Fruit fly (Drosophila melanogaster) whole organism, adult: Measurements from ENCODE around the gene Nepl3.

Source experiments
- CG12768 ChIP-seq: fragments of 200-800 bp; sonication (Bioruptor generic); optimal IDR thresholded peaks from 2 replicates; lab custom pipeline; 2017; ENCODE audit warnings: missing biosample characterization, missing genetic modification characterization, mild to moderate bottlenecking, moderate library complexity, missing genetic modification reagents
- CG14711 ChIP-seq: fragments of 200-800 bp; sonication (Bioruptor generic); optimal IDR thresholded peaks from 2 replicates; lab custom pipeline; 2018; ENCODE audit warnings: missing biosample characterization, mild to moderate bottlenecking, missing genetic modification characterization, moderate library complexity
- CG5204 ChIP-seq: fragments of 200-800 bp; sonication (Bioruptor generic); optimal IDR thresholded peaks from 2 replicates; lab custom pipeline; 2016; ENCODE audit warnings: missing biosample characterization, missing genetic modification characterization
- Clk ChIP-seq: fragments of 200-800 bp; sonication (Bioruptor generic); optimal IDR thresholded peaks from 2 replicates; lab custom pipeline; 2017; ENCODE audit warnings: missing biosample characterization, missing genetic modification characterization
- bab1 ChIP-seq: fragments of 200-800 bp; sonication (Bioruptor generic); optimal IDR thresholded peaks from 3 replicates; lab custom pipeline; 2019; ENCODE audit warnings: missing biosample characterization, mild to moderate bottlenecking, missing genetic modification characterization, moderate library complexity
- cnc ChIP-seq, 2 experiments: fragments of >200 bp; optimal IDR thresholded peaks; 2 replicates each; lab custom pipeline; 2017
- kay ChIP-seq: fragments of 200-800 bp; sonication (Bioruptor generic); peaks from one replicate; lab custom pipeline; 2016; ENCODE audit warnings: missing biosample characterization, missing genetic modification characterization, borderline replicate concordance
- ovo ChIP-seq: fragments of 200-800 bp; sonication (Bioruptor generic); optimal IDR thresholded peaks from 2 replicates; lab custom pipeline; 2016; ENCODE audit warnings: missing biosample characterization, missing genetic modification characterization
- tj ChIP-seq: fragments of 200-800 bp; sonication (Bioruptor generic); optimal IDR thresholded peaks from 3 replicates; lab custom pipeline; 2017; ENCODE audit warnings: missing biosample characterization, mild to moderate bottlenecking, missing genetic modification characterization, moderate library complexity
- toe ChIP-seq: fragments of 200-800 bp; sonication (Bioruptor generic); optimal IDR thresholded peaks from 2 replicates; lab custom pipeline; 2016; ENCODE audit warnings: missing biosample characterization, missing genetic modification characterization

DNA sequence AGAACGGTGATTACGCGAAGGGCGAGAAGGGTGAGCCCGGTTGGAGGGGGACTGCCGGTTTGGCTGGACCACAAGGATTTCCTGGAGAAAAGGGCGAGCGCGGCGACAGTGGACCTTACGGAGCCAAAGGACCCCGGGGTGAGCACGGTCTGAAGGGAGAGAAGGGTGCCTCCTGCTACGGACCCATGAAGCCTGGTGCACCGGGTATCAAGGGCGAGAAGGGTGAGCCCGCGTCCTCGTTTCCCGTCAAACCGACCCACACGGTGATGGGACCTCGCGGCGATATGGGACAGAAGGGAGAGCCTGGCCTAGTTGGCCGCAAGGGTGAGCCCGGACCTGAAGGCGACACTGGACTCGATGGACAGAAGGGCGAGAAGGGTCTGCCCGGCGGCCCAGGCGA is 26.6 kb downstream of the Nepl3 start:
- no peak for TF ChIP-seq Clk
- TF ChIP-seq CG14711 (tag; lab: Kevin White, UChicago), result no peak
- TF ChIP-seq CG5204 (GFP tag; lab: Kevin White, UChicago), result no peak
- TF ChIP-seq kay (GFP tag; lab: Kevin White, UChicago), result no peak
- TF ChIP-seq CG12768, result no peak
- no peak for TF ChIP-seq tj (GFP tag; lab: Kevin White, UChicago)
- no peak for TF ChIP-seq cnc (optimal IDR thresholded peaks at IDR 0.05; lab: Kevin White, UChicago)
- no peak for TF ChIP-seq ovo (GFP tag; lab: Kevin White, UChicago)
- no peak for TF ChIP-seq bab1 (GFP tag; lab: Kevin White, UChicago)
- no peak for TF ChIP-seq toe (GFP tag; lab: Kevin White, UChicago)
